Worm (Caenorhabditis elegans): ENCODE measurements around the gene F48E8.8.

DNA sequence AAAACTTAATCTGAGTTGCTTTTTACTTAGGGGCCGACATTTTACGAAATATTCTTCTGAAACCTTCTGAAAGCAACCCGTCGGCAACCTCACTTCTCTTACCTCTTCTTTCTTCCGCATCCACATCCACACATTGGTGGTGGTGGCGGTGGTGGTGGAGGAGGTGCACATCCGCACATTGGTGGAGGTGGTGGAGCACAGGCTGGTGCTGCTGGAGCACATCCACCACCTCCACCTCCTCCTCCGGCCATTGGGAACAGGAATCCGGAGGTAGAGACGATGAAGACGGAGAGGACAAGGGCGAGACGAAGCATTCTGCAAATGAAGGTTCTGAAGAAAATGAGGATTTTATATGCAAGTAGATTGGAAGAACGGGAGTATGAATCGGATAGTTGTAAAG lies 35.9 kb downstream of the F48E8.8 start, which contains the start of gene grl-22:
- TF ChIP-seq K09A11.1 (tag; optimal IDR thresholded peaks at IDR 0.05; ENCODE audit: insufficient read depth): no peak
- no peak for TF ChIP-seq ceh-34 (tag; optimal IDR thresholded peaks at IDR 0.05)
- no peak for TF ChIP-seq K02D7.2 (tag; optimal IDR thresholded peaks at IDR 0.05)
- TF ChIP-seq che-1 (tag; optimal IDR thresholded peaks at IDR 0.05): no peak

All from whole organism, late embryonic.